Fruit fly (Drosophila melanogaster) whole organism, embryonic: Measurements from ENCODE around the gene CG3184.
A peak's percentile ranks its signal among the peaks of the same experiment; 100 is the strongest.

Experiments used
- Antp ChIP-seq: fragments of 200-800 bp; sonication (Bioruptor generic); optimal IDR thresholded peaks from 3 replicates; lab custom pipeline; 2016; ENCODE audit warnings: missing biosample characterization, missing genetic modification characterization
- BEAF-32 ChIP-seq: fragments of 200-800 bp; sonication (Bioruptor generic); optimal IDR thresholded peaks from 3 replicates; lab custom pipeline; 2017; ENCODE audit warnings: missing biosample characterization, missing genetic modification characterization, mild to moderate bottlenecking, moderate library complexity, missing genetic modification reagents
- Bdp1 ChIP-seq: fragments of 200-800 bp; sonication (Bioruptor generic); optimal IDR thresholded peaks from 3 replicates; lab custom pipeline; 2016; ENCODE audit warnings: missing biosample characterization, missing genetic modification characterization
- CG10147 ChIP-seq: fragments of 200-800 bp; sonication (Bioruptor generic); optimal IDR thresholded peaks from 2 replicates; lab custom pipeline; 2019; ENCODE audit warnings: missing biosample characterization, mild to moderate bottlenecking, missing genetic modification characterization, moderate library complexity
- CG10654 ChIP-seq: fragments of 200-800 bp; sonication (Bioruptor generic); optimal IDR thresholded peaks from 2 replicates; lab custom pipeline; 2016; ENCODE audit warnings: missing biosample characterization, missing genetic modification characterization
- CG11085 ChIP-seq: fragments of 200-800 bp; sonication (Bioruptor generic); IDR thresholded peaks from 2 replicates; pipeline ENCODE4 v1.3.6; 2022; ENCODE audit warnings: missing biosample characterization, missing genetic modification characterization
- CG12942 ChIP-seq: fragments of 200-800 bp; sonication (Bioruptor generic); optimal IDR thresholded peaks from 3 replicates; lab custom pipeline; 2016; ENCODE audit warnings: missing biosample characterization, missing genetic modification characterization
- CG14441 ChIP-seq: fragments of 200-800 bp; sonication (Bioruptor generic); IDR thresholded peaks from 2 replicates; pipeline ENCODE4 v1.3.6; 2022; ENCODE audit warnings: missing biosample characterization, missing genetic modification characterization
- CG14860 ChIP-seq: fragments of 200-800 bp; sonication (Bioruptor generic); IDR thresholded peaks from 3 replicates; pipeline ENCODE4 v1.3.6; 2022; ENCODE audit warnings: missing biosample characterization, missing genetic modification characterization; ENCODE audit not compliant: partially characterized antibody
- CG15479 ChIP-seq: fragments of 200-800 bp; sonication (Bioruptor generic); optimal IDR thresholded peaks from 3 replicates; lab custom pipeline; 2019; ENCODE audit warnings: missing biosample characterization, mild to moderate bottlenecking, missing genetic modification characterization, moderate library complexity
- CG15696 ChIP-seq: fragments of 200-800 bp; sonication (Bioruptor generic); optimal IDR thresholded peaks from 2 replicates; lab custom pipeline; 2019; ENCODE audit warnings: missing biosample characterization, mild to moderate bottlenecking, missing genetic modification characterization, moderate library complexity
- CG1792 ChIP-seq: fragments of 200-800 bp; sonication (Bioruptor generic); optimal IDR thresholded peaks from 2 replicates; lab custom pipeline; 2016; ENCODE audit warnings: missing biosample characterization, missing genetic modification characterization
- CG2116 ChIP-seq: fragments of 200-800 bp; sonication (Bioruptor generic); optimal IDR thresholded peaks from 3 replicates; lab custom pipeline; 2018; ENCODE audit warnings: missing biosample characterization, mild to moderate bottlenecking, missing genetic modification characterization
- CG2199 ChIP-seq: fragments of 200-800 bp; sonication (Bioruptor generic); IDR thresholded peaks from 3 replicates; pipeline ENCODE4 v1.3.6; 2022; ENCODE audit warnings: missing biosample characterization, missing genetic modification characterization
- CG2889 ChIP-seq: fragments of 200-800 bp; sonication (Bioruptor generic); IDR thresholded peaks from 3 replicates; pipeline ENCODE4 v1.3.6; 2022; ENCODE audit warnings: missing biosample characterization, missing genetic modification characterization
- CG31441 ChIP-seq: fragments of 200-800 bp; sonication (Bioruptor generic); IDR thresholded peaks from 2 replicates; pipeline ENCODE4 v1.3.6; 2022; ENCODE audit warnings: missing biosample characterization, missing genetic modification characterization
- CG3726 ChIP-seq: fragments of 200-800 bp; sonication (Bioruptor generic); IDR thresholded peaks from 3 replicates; pipeline ENCODE4, ENCODE4 v1.3.6; 2022; ENCODE audit warnings: missing biosample characterization, missing genetic modification characterization
- CG4707 ChIP-seq: fragments of 200-800 bp; sonication (Bioruptor generic); optimal IDR thresholded peaks from 2 replicates; lab custom pipeline; 2018; ENCODE audit warnings: missing biosample characterization, mild to moderate bottlenecking, missing genetic modification characterization, moderate library complexity
- CG4820 ChIP-seq: fragments of 200-800 bp; sonication (Bioruptor generic); optimal IDR thresholded peaks from 3 replicates; lab custom pipeline; 2016; ENCODE audit warnings: missing biosample characterization, missing genetic modification characterization
- CG5953 ChIP-seq: fragments of 200-800 bp; sonication (Bioruptor generic); IDR thresholded peaks from 2 replicates; pipeline ENCODE4 v1.3.6; 2022; ENCODE audit warnings: missing biosample characterization, missing genetic modification characterization
- CG6272 ChIP-seq: fragments of 200-800 bp; sonication (Bioruptor generic); IDR thresholded peaks from 2 replicates; pipeline ENCODE4 v1.3.6; 2022; ENCODE audit warnings: missing biosample characterization, missing genetic modification characterization
- CG9437 ChIP-seq: fragments of 200-800 bp; sonication (Bioruptor generic); optimal IDR thresholded peaks from 2 replicates; lab custom pipeline; 2018; ENCODE audit warnings: missing biosample characterization, mild to moderate bottlenecking, missing genetic modification characterization
- D ChIP-seq, 2 experiments: fragments of 200-800 bp in 1 of 2; fragments of >200 bp in 1 of 2; sonication (Bioruptor generic) in 1 of 2; optimal IDR thresholded peaks; 2 replicates in 1 of 2; 3 replicates in 1 of 2; lab custom pipeline; 2017; ENCODE audit warnings: mild to moderate bottlenecking in 1 of 2, missing biosample characterization in 1 of 2, missing genetic modification characterization in 1 of 2, missing genetic modification reagents in 1 of 2
- Dbx ChIP-seq: fragments of 200-800 bp; sonication (Bioruptor generic); IDR thresholded peaks from 3 replicates; pipeline ENCODE4 v1.3.6; 2022; ENCODE audit warnings: missing biosample characterization, missing genetic modification characterization
- Fer1 ChIP-seq: fragments of 200-800 bp; sonication (Bioruptor generic); optimal IDR thresholded peaks from 2 replicates; lab custom pipeline; 2017; ENCODE audit warnings: missing biosample characterization, mild to moderate bottlenecking, missing genetic modification characterization
- H2.0 ChIP-seq: fragments of 200-800 bp; sonication (Bioruptor generic); IDR thresholded peaks from 2 replicates; pipeline ENCODE4 v1.3.6; 2022; ENCODE audit warnings: missing biosample characterization, missing genetic modification characterization
- HHEX ChIP-seq: fragments of 200-800 bp; sonication (Bioruptor generic); optimal IDR thresholded peaks from 3 replicates; lab custom pipeline; 2017; ENCODE audit warnings: missing biosample characterization, mild to moderate bottlenecking, missing genetic modification characterization, missing genetic modification reagents
- HLH4C ChIP-seq: fragments of 200-800 bp; sonication (Bioruptor generic); IDR thresholded peaks from 3 replicates; pipeline ENCODE4 v1.3.6; 2022; ENCODE audit warnings: missing biosample characterization, missing genetic modification characterization; ENCODE audit not compliant: partially characterized antibody
- HmgZ ChIP-seq: fragments of 200-800 bp; sonication (Bioruptor generic); optimal IDR thresholded peaks from 2 replicates; lab custom pipeline; 2018; ENCODE audit warnings: missing biosample characterization, mild to moderate bottlenecking, missing genetic modification characterization
- Mrtf ChIP-seq: fragments of 200-800 bp; sonication (Bioruptor generic); IDR thresholded peaks from 3 replicates; pipeline ENCODE4 v1.3.6; 2022; ENCODE audit warnings: missing biosample characterization, missing genetic modification characterization
- NK7.1 ChIP-seq: fragments of 200-800 bp; sonication (Bioruptor generic); optimal IDR thresholded peaks from 3 replicates; lab custom pipeline; 2016; ENCODE audit warnings: missing biosample characterization, missing genetic modification characterization
- Ravus ChIP-seq: fragments of 200-800 bp; sonication (Bioruptor generic); IDR thresholded peaks from 2 replicates; pipeline ENCODE4 v1.3.6; 2022; ENCODE audit warnings: missing biosample characterization, missing genetic modification characterization
- Sry-δ ChIP-seq: fragments of 200-800 bp; sonication (Bioruptor generic); optimal IDR thresholded peaks from 2 replicates; lab custom pipeline; 2016; ENCODE audit warnings: missing biosample characterization, missing genetic modification characterization
- Vsx1 ChIP-seq: fragments of 200-800 bp; sonication (Bioruptor generic); optimal IDR thresholded peaks from 2 replicates; lab custom pipeline; 2017; ENCODE audit warnings: missing biosample characterization, mild to moderate bottlenecking, missing genetic modification characterization, missing genetic modification reagents
- ato ChIP-seq: fragments of 200-800 bp; sonication (Bioruptor generic); IDR thresholded peaks from 2 replicates; pipeline ENCODE4 v1.3.6; 2022; ENCODE audit warnings: missing biosample characterization, missing genetic modification characterization; ENCODE audit not compliant: partially characterized antibody
- bigmax ChIP-seq: fragments of 200-800 bp; sonication (Bioruptor generic); optimal IDR thresholded peaks from 2 replicates; lab custom pipeline; 2018; ENCODE audit warnings: missing biosample characterization, mild to moderate bottlenecking, missing genetic modification characterization
- bsh ChIP-seq, 2 experiments: fragments of 200-800 bp; sonication (Bioruptor generic); optimal IDR thresholded peaks; 2 replicates each; lab custom pipeline; 2017 to 2018; ENCODE audit warnings: mild to moderate bottlenecking in 2 of 2, missing biosample characterization in 2 of 2, missing genetic modification characterization in 2 of 2, moderate library complexity in 1 of 2
- disco-r ChIP-seq: fragments of 200-800 bp; sonication (Bioruptor generic); optimal IDR thresholded peaks from 2 replicates; lab custom pipeline; 2016; ENCODE audit warnings: missing biosample characterization, missing genetic modification characterization
- dysf ChIP-seq: fragments of 200-800 bp; sonication (Bioruptor generic); IDR thresholded peaks from 3 replicates; pipeline ENCODE4 v1.3.6; 2022; ENCODE audit warnings: missing biosample characterization, missing genetic modification characterization
- gcm ChIP-seq: fragments of 200-800 bp; sonication (Bioruptor generic); optimal IDR thresholded peaks from 2 replicates; lab custom pipeline; 2019; ENCODE audit warnings: missing biosample characterization, mild to moderate bottlenecking, missing genetic modification characterization, moderate library complexity
- hb ChIP-seq: fragments of 200-800 bp; sonication (Bioruptor generic); IDR thresholded peaks from 3 replicates; pipeline ENCODE4 v1.3.6; 2022; ENCODE audit warnings: missing biosample characterization, missing genetic modification characterization; ENCODE audit not compliant: partially characterized antibody
- her ChIP-seq: fragments of 200-800 bp; sonication (Bioruptor generic); optimal IDR thresholded peaks from 2 replicates; lab custom pipeline; 2016; ENCODE audit warnings: missing biosample characterization, missing genetic modification characterization
- jigr1 ChIP-seq: fragments of 200-800 bp; sonication (Bioruptor generic); IDR thresholded peaks from 3 replicates; pipeline ENCODE4 v1.3.6; 2022; ENCODE audit warnings: missing biosample characterization, missing genetic modification characterization
- jumu ChIP-seq: fragments of 200-800 bp; sonication (Bioruptor generic); optimal IDR thresholded peaks from 3 replicates; lab custom pipeline; 2016; ENCODE audit warnings: missing biosample characterization, missing genetic modification characterization
- mirr ChIP-seq: fragments of 200-800 bp; sonication (Bioruptor generic); optimal IDR thresholded peaks from 3 replicates; lab custom pipeline; 2018; ENCODE audit warnings: missing biosample characterization, mild to moderate bottlenecking, missing genetic modification characterization
- p53 ChIP-seq: fragments of 200-800 bp; sonication (Bioruptor generic); optimal IDR thresholded peaks from 2 replicates; lab custom pipeline; 2016; ENCODE audit warnings: missing biosample characterization, missing genetic modification characterization
- slbo ChIP-seq: fragments of 200-800 bp; sonication (Bioruptor generic); IDR thresholded peaks from 2 replicates; pipeline ENCODE4 v1.3.6; 2022; ENCODE audit warnings: missing biosample characterization, missing genetic modification characterization
- slou ChIP-seq: fragments of 200-800 bp; sonication (Bioruptor generic); optimal IDR thresholded peaks from 3 replicates; lab custom pipeline; 2016; ENCODE audit warnings: missing biosample characterization, missing genetic modification characterization
- sqz ChIP-seq: fragments of 200-800 bp; sonication (Bioruptor generic); optimal IDR thresholded peaks from 3 replicates; lab custom pipeline; 2018; ENCODE audit warnings: missing biosample characterization, mild to moderate bottlenecking, missing genetic modification characterization
- tna ChIP-seq: fragments of 200-800 bp; sonication (Bioruptor generic); IDR thresholded peaks from 2 replicates; pipeline ENCODE4 v1.3.6; 2022; ENCODE audit warnings: missing biosample characterization, missing genetic modification characterization; ENCODE audit not compliant: partially characterized antibody

CG3184 gene

DNA sequence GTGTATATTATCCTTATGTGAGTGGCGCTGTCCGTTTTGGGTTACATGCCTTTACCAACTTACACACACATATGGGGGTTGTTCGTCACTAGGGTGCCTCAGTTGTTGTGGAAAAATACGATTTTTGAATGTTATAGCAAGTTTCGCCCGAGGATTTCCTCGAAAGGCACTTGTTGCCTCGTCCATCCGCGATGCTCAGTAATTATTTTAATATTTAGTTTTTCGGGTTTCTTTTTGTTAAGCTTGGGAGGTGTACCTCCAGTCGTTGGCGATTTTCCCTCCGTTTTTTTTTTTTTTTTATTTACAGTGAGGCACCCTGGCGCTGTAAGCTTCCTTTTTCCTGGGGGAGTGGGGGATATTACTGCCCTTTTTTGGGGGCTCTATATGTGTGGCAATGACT lies 7.9 kb upstream of the CG3184 start (continued):
- TF ChIP-seq NK7.1 (no peak), Antp (peak; percentile 32), HLH4C (GFP tag; lab: Robert Waterston, UW) (no peak), Dbx (GFP tag; lab: Robert Waterston, UW) (peak; percentile 49; the same call in 1 of the 3 replicates), p53 (GFP tag; lab: Kevin White, UChicago) (no peak), Vsx1 (GFP tag; lab: Kevin White, UChicago) (peak; percentile 39), CG15479 (GFP tag; lab: Kevin White, UChicago) (no peak), CG6272 (GFP tag; lab: Robert Waterston, UW) (peak; percentile 38; the same call in 1 of the 2 replicates), slbo (peak; percentile 71), Ravus (GFP tag; lab: Robert Waterston, UW) (peak; percentile 35), CG4820 (GFP tag; lab: Kevin White, UChicago) (peak; percentile 13), CG10654 (GFP tag; lab: Kevin White, UChicago) (no peak), HmgZ (tag; lab: Kevin White, UChicago) (peak; percentile 59), hb (GFP tag; lab: Robert Waterston, UW) (no peak), Bdp1 (GFP tag; lab: Kevin White, UChicago) (peak; percentile 42), CG2889 (GFP tag; lab: Robert Waterston, UW) (0 out of 3 replicates have a peak, but pooled peaks have one; percentile 7), CG5953 (GFP tag; lab: Robert Waterston, UW) (peak; percentile 42; the same call in 1 of the 2 replicates), gcm (peak; percentile 58), CG10147 (GFP tag; lab: Kevin White, UChicago) (peak; percentile 79), tna (GFP tag; lab: Robert Waterston, UW) (no peak), disco-r (GFP tag; lab: Kevin White, UChicago) (peak; percentile 29), CG4707 (GFP tag; lab: Kevin White, UChicago) (peak; percentile 26), Mrtf (GFP tag; lab: Robert Waterston, UW) (0 out of 3 replicates have a peak, but pooled peaks have one; percentile 49), slou (peak; percentile 5), bigmax (GFP tag; lab: Kevin White, UChicago) (no peak), CG14441 (peak; percentile 85), CG1792 (peak; percentile 33), Fer1 (GFP tag; lab: Kevin White, UChicago) (peak; percentile 92), Sry-δ (GFP tag; lab: Kevin White, UChicago) (peak; percentile 16), CG12942 (GFP tag; lab: Kevin White, UChicago) (no peak), CG15696 (tag; lab: Kevin White, UChicago) (peak; percentile 39), jigr1 (0 out of 3 replicates have a peak, but pooled peaks have one; percentile 24), CG9437 (peak; percentile 46), D (optimal IDR thresholded peaks at IDR 0.05; lab: Kevin White, UChicago) (no peak), D (GFP tag; optimal IDR thresholded peaks at IDR 0.05; lab: Kevin White, UChicago) (peak; percentile 30), dysf (GFP tag; lab: Robert Waterston, UW) (peak; percentile 75), ato (GFP tag; lab: Robert Waterston, UW) (no peak), bsh (GFP tag; optimal IDR thresholded peaks at IDR 0.05; lab: Kevin White, UChicago) (peak; percentile 61 to 74), jumu (GFP tag; lab: Kevin White, UChicago) (peak; percentile 15), H2.0 (GFP tag; lab: Robert Waterston, UW) (0 out of 2 replicates have a peak, but pooled peaks have one; percentile 26), HHEX (peak; percentile 69), BEAF-32 (GFP tag; lab: Kevin White, UChicago) (no peak), her (GFP tag; lab: Kevin White, UChicago) (peak; percentile 44), CG2199 (no peak), CG31441 (GFP tag; lab: Robert Waterston, UW) (peak; percentile 75), mirr (peak; percentile 35), sqz (GFP tag; lab: Kevin White, UChicago) (peak; percentile 43), CG11085 (GFP tag; lab: Robert Waterston, UW) (no peak), CG2116 (GFP tag; lab: Kevin White, UChicago) (peak; percentile 34), CG3726 (GFP tag; lab: Robert Waterston, UW) (peak; percentile 46; the same call in 1 of the 3 replicates), CG14860 (GFP tag; lab: Robert Waterston, UW) (no peak)
